Fruit fly (Drosophila melanogaster) whole organism, embryonic: ENCODE results near the gene CG42542.

ENCODE experiments used
- Abd-B ChIP-seq: fragments of 200-800 bp; sonication (Bioruptor generic); optimal IDR thresholded peaks from 2 replicates; lab custom pipeline; 2018; ENCODE audit warnings: missing biosample characterization, mild to moderate bottlenecking, missing genetic modification characterization, moderate library complexity
- Blimp-1 ChIP-seq: fragments of 200-800 bp; sonication (Bioruptor generic); optimal IDR thresholded peaks from 3 replicates; lab custom pipeline; 2018; ENCODE audit warnings: missing biosample characterization, missing genetic modification characterization, mild to moderate bottlenecking, moderate library complexity, missing genetic modification reagents
- CG12219 ChIP-seq: fragments of 200-800 bp; sonication (Bioruptor generic); optimal IDR thresholded peaks from 3 replicates; lab custom pipeline; 2018; ENCODE audit warnings: missing biosample characterization, mild to moderate bottlenecking, missing genetic modification characterization
- CG12299 ChIP-seq: fragments of 200-800 bp; sonication (Bioruptor generic); optimal IDR thresholded peaks from 2 replicates; lab custom pipeline; 2018; ENCODE audit warnings: missing biosample characterization, mild to moderate bottlenecking, missing genetic modification characterization
- CG14014 ChIP-seq: fragments of 200-800 bp; sonication (Bioruptor generic); IDR thresholded peaks from 2 replicates; pipeline ENCODE4 v1.3.6; 2022; ENCODE audit warnings: missing biosample characterization, missing genetic modification characterization
- CG17328 ChIP-seq: fragments of 200-800 bp; sonication (Bioruptor generic); IDR thresholded peaks from 2 replicates; pipeline ENCODE4 v1.3.6; 2022; ENCODE audit warnings: missing biosample characterization, missing genetic modification characterization
- CG17829 ChIP-seq: fragments of 200-800 bp; optimal IDR thresholded peaks from 2 replicates; lab custom pipeline; 2019; ENCODE audit warnings: missing biosample characterization, mild to moderate bottlenecking, missing genetic modification characterization, moderate library complexity
- CG18476 ChIP-seq: fragments of 200-800 bp; sonication (Bioruptor generic); optimal IDR thresholded peaks from 2 replicates; lab custom pipeline; 2016; ENCODE audit warnings: missing biosample characterization, mild to moderate bottlenecking, missing genetic modification characterization
- CG2129 ChIP-seq: fragments of 200-800 bp; sonication (Bioruptor generic); IDR thresholded peaks from 2 replicates; pipeline ENCODE4 v1.3.6; 2022; ENCODE audit warnings: missing biosample characterization, missing genetic modification characterization; ENCODE audit not compliant: partially characterized antibody
- CG2202 ChIP-seq: fragments of 200-800 bp; sonication (Bioruptor generic); optimal IDR thresholded peaks from 2 replicates; lab custom pipeline; 2018; ENCODE audit warnings: missing biosample characterization, mild to moderate bottlenecking, missing genetic modification characterization
- CG3726 ChIP-seq: fragments of 200-800 bp; sonication (Bioruptor generic); IDR thresholded peaks from 3 replicates; pipeline ENCODE4, ENCODE4 v1.3.6; 2022; ENCODE audit warnings: missing biosample characterization, missing genetic modification characterization
- CG4282 ChIP-seq: fragments of 200-800 bp; sonication (Bioruptor generic); optimal IDR thresholded peaks from 2 replicates; lab custom pipeline; 2016; ENCODE audit warnings: missing biosample characterization, missing genetic modification characterization
- CG4328 ChIP-seq: fragments of 200-800 bp; sonication (Bioruptor generic); optimal IDR thresholded peaks from 3 replicates; lab custom pipeline; 2017; ENCODE audit warnings: missing biosample characterization, missing genetic modification reagents, missing genetic modification characterization
- CG4820 ChIP-seq: fragments of 200-800 bp; sonication (Bioruptor generic); optimal IDR thresholded peaks from 3 replicates; lab custom pipeline; 2016; ENCODE audit warnings: missing biosample characterization, missing genetic modification characterization
- CG4854 ChIP-seq: fragments of 200-800 bp; sonication (Bioruptor generic); optimal IDR thresholded peaks from 2 replicates; lab custom pipeline; 2016; ENCODE audit warnings: missing biosample characterization, missing genetic modification characterization, inconsistent platforms
- CG7271 ChIP-seq: fragments of 200-800 bp; sonication (Bioruptor generic); optimal IDR thresholded peaks from 2 replicates; lab custom pipeline; 2018; ENCODE audit warnings: missing biosample characterization, mild to moderate bottlenecking, missing genetic modification characterization, moderate library complexity
- CG8281 ChIP-seq: fragments of 200-800 bp; sonication (Bioruptor generic); optimal IDR thresholded peaks from 2 replicates; lab custom pipeline; 2018; ENCODE audit warnings: missing biosample characterization, mild to moderate bottlenecking, missing genetic modification characterization, moderate library complexity
- Dip2 ChIP-seq: fragments of 200-800 bp; sonication (Bioruptor generic); IDR thresholded peaks from 2 replicates; pipeline ENCODE4 v1.3.6; 2022; ENCODE audit warnings: missing biosample characterization, missing genetic modification characterization
- Dref ChIP-seq: fragments of 200-800 bp; sonication (Bioruptor generic); IDR thresholded peaks from 2 replicates; pipeline ENCODE4 v1.3.6; 2022; ENCODE audit warnings: missing biosample characterization, missing genetic modification characterization
- Hand ChIP-seq: fragments of 200-800 bp; sonication (Bioruptor generic); optimal IDR thresholded peaks from 2 replicates; lab custom pipeline; 2017; ENCODE audit warnings: mild to moderate bottlenecking, missing biosample characterization, missing genetic modification reagents, missing genetic modification characterization
- Hr51 ChIP-seq, 2 experiments: fragments of 200-800 bp; sonication (Bioruptor generic); optimal IDR thresholded peaks; 2 replicates in 1 of 2; 3 replicates in 1 of 2; lab custom pipeline; 2016 to 2018; ENCODE audit warnings: missing biosample characterization in 2 of 2, missing genetic modification characterization in 2 of 2, mild to moderate bottlenecking in 1 of 2, moderate library complexity in 1 of 2
- Jarid2 ChIP-seq: fragments of 200-800 bp; sonication (Bioruptor generic); optimal IDR thresholded peaks from 3 replicates; lab custom pipeline; 2017; ENCODE audit warnings: mild to moderate bottlenecking, missing biosample characterization, missing genetic modification reagents, missing genetic modification characterization
- Kr ChIP-seq: fragments of 200-800 bp; sonication (Bioruptor generic); optimal IDR thresholded peaks from 2 replicates; lab custom pipeline; 2017; ENCODE audit warnings: missing biosample characterization, mild to moderate bottlenecking, missing genetic modification characterization
- Myb ChIP-seq: fragments of 200-800 bp; sonication (Bioruptor generic); optimal IDR thresholded peaks from 2 replicates; lab custom pipeline; 2016; ENCODE audit warnings: missing biosample characterization, missing genetic modification characterization
- NK7.1 ChIP-seq: fragments of 200-800 bp; sonication (Bioruptor generic); optimal IDR thresholded peaks from 3 replicates; lab custom pipeline; 2016; ENCODE audit warnings: missing biosample characterization, missing genetic modification characterization
- Pdp1 ChIP-seq, 2 experiments: fragments of 200-800 bp; sonication (Bioruptor generic); optimal IDR thresholded peaks; 3 replicates each; lab custom pipeline; 2016; ENCODE audit warnings: missing biosample characterization in 2 of 2, missing genetic modification characterization in 2 of 2, mild to moderate bottlenecking in 1 of 2, moderate library complexity in 1 of 2
- Sox100B ChIP-seq: fragments of 200-800 bp; sonication (Bioruptor generic); optimal IDR thresholded peaks from 3 replicates; lab custom pipeline; 2018; ENCODE audit warnings: missing biosample characterization, mild to moderate bottlenecking, missing genetic modification characterization
- TFAM ChIP-seq: fragments of 200-800 bp; sonication (Bioruptor generic); optimal IDR thresholded peaks from 2 replicates; lab custom pipeline; 2017; ENCODE audit warnings: missing biosample characterization, missing genetic modification characterization, inconsistent platforms
- ab ChIP-seq: fragments of 200-800 bp; sonication (Bioruptor generic); optimal IDR thresholded peaks from 2 replicates; lab custom pipeline; 2016; ENCODE audit warnings: missing biosample characterization, missing genetic modification characterization
- bbx ChIP-seq: fragments of 200-800 bp; sonication (Bioruptor generic); IDR thresholded peaks from 2 replicates; pipeline ENCODE4 v1.3.6; 2022; ENCODE audit warnings: missing biosample characterization, missing genetic modification characterization; ENCODE audit not compliant: partially characterized antibody
- bigmax ChIP-seq: fragments of 200-800 bp; sonication (Bioruptor generic); optimal IDR thresholded peaks from 2 replicates; lab custom pipeline; 2018; ENCODE audit warnings: missing biosample characterization, mild to moderate bottlenecking, missing genetic modification characterization
- btn ChIP-seq: fragments of 200-800 bp; sonication (Bioruptor generic); optimal IDR thresholded peaks from 2 replicates; lab custom pipeline; 2016; ENCODE audit warnings: missing biosample characterization, missing genetic modification characterization
- dm ChIP-seq: fragments of 200-800 bp; sonication (Bioruptor generic); optimal IDR thresholded peaks from 3 replicates; lab custom pipeline; 2016; ENCODE audit warnings: missing biosample characterization, missing genetic modification characterization
- dpn ChIP-seq, 2 experiments: fragments of 200-800 bp; sonication (Bioruptor generic); optimal IDR thresholded peaks; 3 replicates each; lab custom pipeline; 2016; ENCODE audit warnings: missing biosample characterization in 2 of 2, missing genetic modification characterization in 2 of 2
- dysf ChIP-seq: fragments of 200-800 bp; sonication (Bioruptor generic); IDR thresholded peaks from 3 replicates; pipeline ENCODE4 v1.3.6; 2022; ENCODE audit warnings: missing biosample characterization, missing genetic modification characterization
- esg ChIP-seq: fragments of 200-800 bp; sonication (Bioruptor generic); conservative IDR thresholded peaks from 2 replicates; pipeline ENCODE4 v1.3.6; 2022; ENCODE audit warnings: missing biosample characterization, missing genetic modification characterization
- fd102C ChIP-seq: fragments of 200-800 bp; sonication (Bioruptor generic); optimal IDR thresholded peaks from 2 replicates; lab custom pipeline; 2018; ENCODE audit warnings: missing biosample characterization, mild to moderate bottlenecking, missing genetic modification characterization, moderate library complexity
- grau ChIP-seq: fragments of 200-800 bp; optimal IDR thresholded peaks from 3 replicates; lab custom pipeline; 2019; ENCODE audit warnings: missing biosample characterization, mild to moderate bottlenecking, missing genetic modification characterization, moderate library complexity
- gsb-n ChIP-seq: fragments of 200-800 bp; sonication (Bioruptor generic); optimal IDR thresholded peaks from 3 replicates; lab custom pipeline; 2018; ENCODE audit warnings: missing biosample characterization, mild to moderate bottlenecking, missing genetic modification characterization
- ham ChIP-seq: fragments of 200-800 bp; sonication (Bioruptor generic); IDR thresholded peaks from 2 replicates; pipeline ENCODE4 v1.3.6; 2022; ENCODE audit warnings: missing biosample characterization, missing genetic modification characterization
- jing ChIP-seq: fragments of 200-800 bp; sonication (Bioruptor generic); optimal IDR thresholded peaks from 2 replicates; lab custom pipeline; 2018; ENCODE audit warnings: missing biosample characterization, mild to moderate bottlenecking, missing genetic modification characterization
- lola ChIP-seq, 3 experiments: fragments of >200 bp in 2 of 3; fragments of 200-800 bp in 1 of 3; sonication (Bioruptor generic) in 1 of 3; optimal IDR thresholded peaks; 2 replicates each; lab custom pipeline; 2017 to 2019; ENCODE audit warnings: missing biosample characterization in 3 of 3, missing genetic modification characterization in 3 of 3, mild to moderate bottlenecking in 1 of 3, moderate library complexity in 1 of 3
- pfk ChIP-seq: fragments of 200-800 bp; sonication (Bioruptor generic); optimal IDR thresholded peaks from 2 replicates; lab custom pipeline; 2018; ENCODE audit warnings: missing biosample characterization, mild to moderate bottlenecking, missing genetic modification characterization, moderate library complexity
- tgo ChIP-seq: fragments of 200-800 bp; sonication (Bioruptor generic); IDR thresholded peaks from 3 replicates; pipeline ENCODE4 v1.3.6; 2022; ENCODE audit warnings: missing biosample characterization, missing genetic modification characterization
- tna ChIP-seq: fragments of 200-800 bp; sonication (Bioruptor generic); IDR thresholded peaks from 2 replicates; pipeline ENCODE4 v1.3.6; 2022; ENCODE audit warnings: missing biosample characterization, missing genetic modification characterization; ENCODE audit not compliant: partially characterized antibody
- zen ChIP-seq: fragments of 200-800 bp; sonication (Bioruptor generic); optimal IDR thresholded peaks from 3 replicates; lab custom pipeline; 2018; ENCODE audit warnings: missing biosample characterization, mild to moderate bottlenecking, missing genetic modification characterization, moderate library complexity
- zf30C ChIP-seq: fragments of 200-800 bp; sonication (Bioruptor generic); optimal IDR thresholded peaks from 3 replicates; lab custom pipeline; 2018; ENCODE audit warnings: missing biosample characterization, mild to moderate bottlenecking, missing genetic modification characterization

Gene CG42542

DNA sequence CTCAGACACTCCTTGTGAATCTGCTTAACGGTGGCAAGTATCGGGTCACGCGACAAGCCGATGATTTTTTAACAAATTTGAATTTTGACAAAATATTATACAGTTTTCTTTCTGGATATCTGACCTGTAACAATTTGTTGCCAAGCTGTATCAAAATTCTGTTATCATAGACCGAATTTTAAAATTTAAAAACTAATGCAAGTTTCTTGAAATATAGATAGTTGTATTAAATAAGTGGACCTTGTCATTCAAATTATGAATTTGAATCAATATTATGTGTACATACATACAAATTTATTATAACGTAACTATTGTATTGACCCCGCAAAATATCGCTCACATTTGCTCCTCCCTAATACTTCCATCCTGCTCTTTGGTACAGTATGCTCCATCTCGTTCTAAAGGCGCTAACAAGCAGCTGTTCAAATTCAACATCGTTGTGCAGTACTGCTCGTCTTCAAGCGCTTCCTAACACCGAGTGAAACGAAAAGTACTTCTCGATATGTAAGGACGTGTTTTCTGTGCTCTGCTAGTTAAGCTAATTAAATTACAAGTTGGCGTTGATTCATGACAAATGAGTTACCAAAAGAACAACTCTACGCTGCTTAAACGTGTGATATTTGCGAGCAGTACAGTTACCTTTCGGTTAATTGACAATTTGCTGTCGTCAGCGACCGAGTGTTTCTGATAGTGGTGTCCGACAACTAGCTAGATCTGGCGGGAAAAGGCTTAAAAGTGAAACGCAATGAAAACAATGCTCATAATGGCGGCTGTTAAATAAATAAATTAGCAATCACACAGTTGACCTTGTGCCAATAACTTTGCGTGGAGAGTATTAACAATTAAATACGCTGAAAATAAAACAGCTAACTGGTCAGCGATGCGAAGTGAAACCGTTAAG is at the start of gene CG42542, which contains the start of gene Kpc1 (continued):
- TF ChIP-seq CG17328 (GFP tag; lab: Robert Waterston, UW) (peak; percentile 19; the same call in 1 of the 2 replicates), CG2202 (tag; lab: Kevin White, UChicago) (peak; percentile 26), CG18476 (GFP tag; lab: Kevin White, UChicago) (peak; percentile 74), CG7271 (tag; lab: Kevin White, UChicago) (no peak), Hr51 (GFP tag; optimal IDR thresholded peaks at IDR 0.05; lab: Kevin White, UChicago) (peak in 1 of 2 experiments; percentile 74), NK7.1 (GFP tag; lab: Kevin White, UChicago) (peak; percentile 48), ham (no peak), Sox100B (no peak), CG17829 (tag; lab: Kevin White, UChicago) (peak; percentile 83), fd102C (GFP tag; lab: Kevin White, UChicago) (no peak), CG4282 (GFP tag; lab: Kevin White, UChicago) (peak; percentile 82), bigmax (no peak), lola (GFP tag; optimal IDR thresholded peaks at IDR 0.05; lab: Kevin White, UChicago) (peak in 1 of 3 experiments; percentile 81), bbx (GFP tag; lab: Robert Waterston, UW) (peak; percentile 70), CG3726 (no peak), jing (GFP tag; lab: Kevin White, UChicago) (peak; percentile 7), grau (peak; percentile 72), zf30C (GFP tag; lab: Kevin White, UChicago) (no peak), tna (GFP tag; lab: Robert Waterston, UW) (peak; percentile 82), pfk (GFP tag; lab: Kevin White, UChicago) (no peak), Dip2 (GFP tag; lab: Robert Waterston, UW) (no peak), dysf (GFP tag; lab: Robert Waterston, UW) (peak; percentile 44; the same call in 1 of the 3 replicates), CG4820 (GFP tag; lab: Kevin White, UChicago) (peak; percentile 60), tgo (peak; percentile 55; the same call in 2 of the 3 replicates), CG14014 (peak; percentile 53; the same call in 1 of the 2 replicates), dm (peak; percentile 42), CG2129 (GFP tag; lab: Robert Waterston, UW) (peak; percentile 75), Kr (GFP tag; lab: Kevin White, UChicago) (peak; percentile 11), CG4854 (GFP tag; lab: Kevin White, UChicago) (no peak), Abd-B (GFP tag; lab: Kevin White, UChicago) (no peak), ab (GFP tag; lab: Kevin White, UChicago) (peak; percentile 78), esg (GFP tag; lab: Robert Waterston, UW) (peak; percentile 28; the same call in 1 of the 2 replicates), CG12299 (tag; lab: Kevin White, UChicago) (no peak), Pdp1 (GFP tag; optimal IDR thresholded peaks at IDR 0.05; lab: Kevin White, UChicago) (peak; percentile 76 to 83), Blimp-1 (GFP tag; lab: Kevin White, UChicago) (peak; percentile 90), TFAM (no peak), btn (GFP tag; lab: Kevin White, UChicago) (peak; percentile 16), Dref (GFP tag; lab: Robert Waterston, UW) (peak; percentile 46), CG12219 (no peak), dpn (GFP tag; optimal IDR thresholded peaks at IDR 0.05; lab: Kevin White, UChicago) (peak; percentile 73 to 82), zen (peak; percentile 26), CG4328 (GFP tag; lab: Kevin White, UChicago) (peak; percentile 50), Hand (GFP tag; lab: Kevin White, UChicago) (peak; percentile 33), CG8281 (no peak), Myb (GFP tag; lab: Kevin White, UChicago) (peak; percentile 80), gsb-n (tag; lab: Kevin White, UChicago) (peak; percentile 4), Jarid2 (GFP tag; lab: Kevin White, UChicago) (no peak)
